Worm (Caenorhabditis elegans) whole organism, midembryonic: Measurements from ENCODE around the gene vhl-1.

Experiments used
- T22C8.4 ChIP-seq: fragments of 200-800 bp; sonication (Bioruptor generic); IDR thresholded peaks from 2 replicates; pipeline ENCODE4 v1.3.6; 2022; ENCODE audit warnings: missing genetic modification characterization, missing compliant biosample characterization
- cog-1 ChIP-seq: sonication (generic microtip); optimal IDR thresholded peaks from 2 replicates; lab custom pipeline; 2016; ENCODE audit warnings: missing genetic modification characterization, missing compliant biosample characterization
- flt-1 ChIP-seq: fragments of 200-800 bp; sonication (Bioruptor generic); IDR thresholded peaks from 2 replicates; pipeline ENCODE4 v1.3.6; 2022; ENCODE audit warnings: missing genetic modification characterization, missing compliant biosample characterization
- klf-2 ChIP-seq: fragments of 200-800 bp; sonication (Bioruptor generic); conservative IDR thresholded peaks from 2 replicates; pipeline ENCODE4 v1.3.6; 2022; ENCODE audit warnings: missing genetic modification reagents, missing genetic modification characterization, missing compliant biosample characterization
- med-1 ChIP-seq: sonication (generic microtip); optimal IDR thresholded peaks from 2 replicates; lab custom pipeline; 2017; ENCODE audit warnings: missing genetic modification characterization, mild to moderate bottlenecking, missing compliant biosample characterization, antibody characterized with exemption, missing genetic modification reagents; ENCODE audit not compliant: insufficient read depth
- ref-1 ChIP-seq: fragments of 200-800 bp; sonication (Bioruptor generic); conservative IDR thresholded peaks from 2 replicates; pipeline ENCODE4 v1.3.6; 2022; ENCODE audit warnings: missing genetic modification reagents, missing genetic modification characterization, missing compliant biosample characterization
- tab-1 ChIP-seq: fragments of 200-800 bp; sonication (Bioruptor generic); IDR thresholded peaks from 2 replicates; pipeline ENCODE4 v1.3.6; 2022; ENCODE audit warnings: missing genetic modification characterization, missing compliant biosample characterization
- ztf-23 ChIP-seq: fragments of 200-800 bp; sonication (Bioruptor generic); IDR thresholded peaks from 2 replicates; pipeline ENCODE4 v1.3.6; 2022; ENCODE audit warnings: missing genetic modification reagents, missing genetic modification characterization, missing compliant biosample characterization
- ztf-29 ChIP-seq: fragments of 200-800 bp; sonication (Bioruptor generic); IDR thresholded peaks from 2 replicates; pipeline ENCODE4 v1.3.6; 2022; ENCODE audit warnings: missing genetic modification reagents, missing genetic modification characterization, missing compliant biosample characterization

vhl-1 gene

ce11 chrX:11317939-11318338 lies 10.8 kb downstream of the vhl-1 start, which contains the start of gene hizr-1:
TSS of gene hizr-1 (plus strand) at chrX:11318278.
- no peak for TF ChIP-seq ztf-29 (GFP tag; lab: Robert Waterston, UW)
- TF ChIP-seq ztf-23 (GFP tag; lab: Robert Waterston, UW): no peak
- TF ChIP-seq med-1 (GFP tag; lab: Kevin White, UChicago): no peak
- TF ChIP-seq ref-1 (GFP tag; lab: Robert Waterston, UW): no peak
- TF ChIP-seq klf-2 (GFP tag; lab: Robert Waterston, UW): no peak
- TF ChIP-seq cog-1 (tag; lab: Kevin White, UChicago): no peak
- no peak for TF ChIP-seq T22C8.4 (GFP tag; lab: Robert Waterston, UW)
- TF ChIP-seq flt-1 (GFP tag; lab: Robert Waterston, UW): no peak
- no peak for TF ChIP-seq tab-1 (GFP tag; lab: Robert Waterston, UW)

ce11 chrX:11323225-11323624 lies 16.1 kb downstream of the vhl-1 start:
- no peak for TF ChIP-seq flt-1 (GFP tag; lab: Robert Waterston, UW)
- TF ChIP-seq T22C8.4 (GFP tag; lab: Robert Waterston, UW): no peak
- TF ChIP-seq cog-1 (tag; lab: Kevin White, UChicago): no peak
- TF ChIP-seq ref-1 (GFP tag; lab: Robert Waterston, UW): no peak
- TF ChIP-seq med-1 (GFP tag; lab: Kevin White, UChicago): no peak
- no peak for TF ChIP-seq tab-1 (GFP tag; lab: Robert Waterston, UW)
- no peak for TF ChIP-seq ztf-23 (GFP tag; lab: Robert Waterston, UW)
- TF ChIP-seq klf-2 (GFP tag; lab: Robert Waterston, UW): no peak
- TF ChIP-seq ztf-29 (GFP tag; lab: Robert Waterston, UW): no peak

ce11 chrX:11324240-11324639 lies 17.1 kb downstream of the vhl-1 start, which contains the start of gene asm-2:
TSS of gene asm-2 (minus strand) at chrX:11324251.
- TF ChIP-seq klf-2 (GFP tag; lab: Robert Waterston, UW) (no peak), ztf-29 (GFP tag; lab: Robert Waterston, UW) (no peak), ref-1 (GFP tag; lab: Robert Waterston, UW) (no peak), cog-1 (tag; lab: Kevin White, UChicago) (no peak), ztf-23 (GFP tag; lab: Robert Waterston, UW) (no peak), med-1 (GFP tag; lab: Kevin White, UChicago) (no peak), T22C8.4 (GFP tag; lab: Robert Waterston, UW) (no peak), flt-1 (GFP tag; lab: Robert Waterston, UW) (no peak), tab-1 (GFP tag; lab: Robert Waterston, UW) (no peak)

ce11 chrX:11326827-11327226 lies 19.7 kb downstream of the vhl-1 start, which contains the start of gene ZK455.5:
TSS of gene ZK455.5 (minus strand) at chrX:11326927.
- TF ChIP-seq klf-2 (GFP tag; lab: Robert Waterston, UW) (no peak), tab-1 (GFP tag; lab: Robert Waterston, UW) (no peak), ref-1 (GFP tag; lab: Robert Waterston, UW) (no peak), ztf-29 (GFP tag; lab: Robert Waterston, UW) (no peak), T22C8.4 (GFP tag; lab: Robert Waterston, UW) (no peak), ztf-23 (GFP tag; lab: Robert Waterston, UW) (no peak), med-1 (GFP tag; lab: Kevin White, UChicago) (no peak), flt-1 (GFP tag; lab: Robert Waterston, UW) (no peak), cog-1 (tag; lab: Kevin White, UChicago) (no peak)

ce11 chrX:11328710-11329109 lies 21.6 kb downstream of the vhl-1 start:
- TF ChIP-seq flt-1 (GFP tag; lab: Robert Waterston, UW) (no peak), tab-1 (GFP tag; lab: Robert Waterston, UW) (no peak), ztf-23 (GFP tag; lab: Robert Waterston, UW) (no peak), T22C8.4 (GFP tag; lab: Robert Waterston, UW) (no peak)

ce11 chrX:11329424-11329823 lies 22.3 kb downstream of the vhl-1 start, which contains the start of gene npr-9:
TSS of gene npr-9 (plus strand) at chrX:11329724.
- TF ChIP-seq flt-1 (GFP tag; lab: Robert Waterston, UW) (no peak), T22C8.4 (GFP tag; lab: Robert Waterston, UW) (no peak), ztf-29 (GFP tag; lab: Robert Waterston, UW) (no peak), ztf-23 (GFP tag; lab: Robert Waterston, UW) (no peak), med-1 (GFP tag; lab: Kevin White, UChicago) (no peak), cog-1 (tag; lab: Kevin White, UChicago) (no peak), tab-1 (GFP tag; lab: Robert Waterston, UW) (no peak), klf-2 (GFP tag; lab: Robert Waterston, UW) (no peak)

ce11 chrX:11337095-11337494 lies 29.9 kb downstream of the vhl-1 start:
- TF ChIP-seq flt-1 (GFP tag; lab: Robert Waterston, UW): no peak
- no peak for TF ChIP-seq ref-1 (GFP tag; lab: Robert Waterston, UW)
- TF ChIP-seq ztf-23 (GFP tag; lab: Robert Waterston, UW): no peak
- TF ChIP-seq med-1 (GFP tag; lab: Kevin White, UChicago): no peak
- TF ChIP-seq cog-1 (tag; lab: Kevin White, UChicago): no peak
- no peak for TF ChIP-seq klf-2 (GFP tag; lab: Robert Waterston, UW)
- TF ChIP-seq tab-1 (GFP tag; lab: Robert Waterston, UW): no peak
- no peak for TF ChIP-seq T22C8.4 (GFP tag; lab: Robert Waterston, UW)
- TF ChIP-seq ztf-29 (GFP tag; lab: Robert Waterston, UW): no peak

- TF ChIP-seq ref-1 (GFP tag; lab: Robert Waterston, UW) (no peak), klf-2 (GFP tag; lab: Robert Waterston, UW) (no peak), med-1 (GFP tag; lab: Kevin White, UChicago) (no peak)
Observed at ce11 chrX:11337783-11338182, 30.6 kb downstream of the vhl-1 start, which contains the start of gene gcy-9. TSS of gene gcy-9 (minus strand) at chrX:11337883.

ce11 chrX:11339375-11339924 lies 32.3 kb downstream of the vhl-1 start, which contains the start of gene aco-1:
TSS of gene aco-1 (plus strand) at chrX:11339874.
- TF ChIP-seq T22C8.4 (GFP tag; lab: Robert Waterston, UW) (no peak), tab-1 (GFP tag; lab: Robert Waterston, UW) (no peak), klf-2 (GFP tag; lab: Robert Waterston, UW) (no peak), ref-1 (GFP tag; lab: Robert Waterston, UW) (no peak), flt-1 (GFP tag; lab: Robert Waterston, UW) (no peak), cog-1 (tag; lab: Kevin White, UChicago) (no peak), med-1 (GFP tag; lab: Kevin White, UChicago) (no peak), ztf-23 (GFP tag; lab: Robert Waterston, UW) (no peak), ztf-29 (GFP tag; lab: Robert Waterston, UW) (no peak)
